ENCODE assay signal across 1 fruit fly cellular context in the genomic region with DNA sequence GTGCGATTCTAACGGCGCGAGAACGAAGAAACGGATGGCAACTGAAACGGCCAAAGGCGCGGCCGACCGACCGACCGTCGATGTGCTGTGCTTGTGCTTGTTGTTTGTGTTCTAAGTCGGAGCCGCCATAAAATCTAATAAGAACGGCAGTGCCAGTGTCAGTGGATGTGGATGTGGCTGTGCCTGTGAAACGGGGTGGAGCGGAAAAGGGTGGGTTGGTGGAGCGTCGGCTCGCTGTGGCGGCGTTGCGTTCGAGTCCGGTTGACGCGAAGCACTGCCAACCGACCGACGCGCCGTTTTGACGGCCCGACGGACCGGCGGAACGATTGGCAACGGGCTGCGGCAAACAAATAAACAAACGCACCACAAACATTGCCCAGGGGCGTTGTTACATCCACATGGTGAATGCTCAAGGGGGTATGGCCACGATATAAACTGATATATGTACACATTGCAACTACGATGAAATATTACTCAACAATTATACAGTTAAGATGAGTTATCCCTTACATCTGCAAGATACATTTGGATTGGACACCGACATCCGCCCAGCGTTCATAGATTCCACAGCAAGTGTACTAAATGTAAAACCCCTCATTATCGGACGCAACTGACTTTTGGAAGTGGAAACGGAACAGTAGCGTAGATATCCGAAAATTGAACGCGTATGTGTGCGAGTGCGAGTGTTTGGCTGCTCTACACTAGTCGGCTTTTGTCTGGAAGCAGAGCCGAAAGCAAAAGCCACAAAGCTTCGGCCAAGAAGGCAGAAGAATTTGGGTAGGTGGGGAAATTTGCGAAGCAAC.
TF ChIP-seq lines count a peak whose summit lies in the region.

Atf3 (minus strand) TSS at position 267 of the 803 bp plus-strand sequence.

TF ChIP-seq in whole organism, embryonic, 481 proteins besides CTCF, POLR2A, EP300 and RAD21 (continued from another document):
- peak; percentile 97 for TF ChIP-seq CG12236 (GFP tag; optimal IDR thresholded peaks at IDR 0.05; lab: Kevin White, UChicago)
- TF ChIP-seq CG7786 (GFP tag; optimal IDR thresholded peaks at IDR 0.05; lab: Kevin White, UChicago), result peak; percentile 100
- peak; percentile 99 for TF ChIP-seq CG17361 (GFP tag; IDR thresholded peaks at IDR 0.05; lab: Robert Waterston, UW)
- TF ChIP-seq Oaz (GFP tag; IDR thresholded peaks at IDR 0.05; lab: Robert Waterston, UW), result peak; percentile 98
- TF ChIP-seq Drgx (GFP tag; IDR thresholded peaks at IDR 0.05; lab: Robert Waterston, UW), result peak; percentile 97
- peak; percentile 98 for TF ChIP-seq gcm2 (GFP tag; optimal IDR thresholded peaks at IDR 0.05; lab: Kevin White, UChicago)
- TF ChIP-seq C15 (GFP tag; IDR thresholded peaks at IDR 0.05; lab: Robert Waterston, UW), result peak; percentile 97
- peak; percentile 94 for TF ChIP-seq CG3163 (GFP tag; optimal IDR thresholded peaks at IDR 0.05; lab: Kevin White, UChicago)
- TF ChIP-seq Eip74EF (GFP tag; optimal IDR thresholded peaks at IDR 0.05; lab: Kevin White, UChicago), result peak in 1 of 2 experiments; percentile 99
- peak in 1 of 2 experiments; percentile 100 for TF ChIP-seq eve (GFP tag; optimal IDR thresholded peaks at IDR 0.05; lab: Kevin White, UChicago)
- peak; percentile 89 for TF ChIP-seq CG2199 (GFP tag; IDR thresholded peaks at IDR 0.05; lab: Robert Waterston, UW)
- peak; percentile 98 for TF ChIP-seq chinmo (GFP tag; IDR thresholded peaks at IDR 0.05; lab: Robert Waterston, UW; ENCODE audit: partially characterized antibody)
- peak; percentile 86 for TF ChIP-seq CG15073 (GFP tag; optimal IDR thresholded peaks at IDR 0.05; lab: Kevin White, UChicago)
- TF ChIP-seq abd-A (tag; optimal IDR thresholded peaks at IDR 0.05; lab: Kevin White, UChicago), result peak; percentile 96
- peak; percentile 99 for TF ChIP-seq gem (tag; optimal IDR thresholded peaks at IDR 0.05; lab: Kevin White, UChicago)
- TF ChIP-seq ab (GFP tag; optimal IDR thresholded peaks at IDR 0.05; lab: Kevin White, UChicago), result peak; percentile 98
- peak; percentile 90 for TF ChIP-seq sens-2 (GFP tag; IDR thresholded peaks at IDR 0.05; lab: Robert Waterston, UW)
- TF ChIP-seq CG8388 (GFP tag; optimal IDR thresholded peaks at IDR 0.05; lab: Kevin White, UChicago), result peak; percentile 97
- TF ChIP-seq Stat92E (GFP tag; optimal IDR thresholded peaks at IDR 0.05; lab: Kevin White, UChicago), result peak in 1 of 3 experiments; percentile 59
- TF ChIP-seq Fer1 (GFP tag; optimal IDR thresholded peaks at IDR 0.05; lab: Kevin White, UChicago), result peak; percentile 99
- peak; percentile 96 for TF ChIP-seq sima (GFP tag; optimal IDR thresholded peaks at IDR 0.05; lab: Kevin White, UChicago)
- TF ChIP-seq CG7372 (GFP tag; IDR thresholded peaks at IDR 0.05; lab: Robert Waterston, UW), result peak; percentile 99
- TF ChIP-seq dpn (GFP tag; optimal IDR thresholded peaks at IDR 0.05; lab: Kevin White, UChicago), result peak; percentile 99 to 100
- TF ChIP-seq CG10274 (GFP tag; optimal IDR thresholded peaks at IDR 0.05; lab: Kevin White, UChicago), result peak; percentile 96
- TF ChIP-seq ara (GFP tag; IDR thresholded peaks at IDR 0.05; lab: Robert Waterston, UW), result peak; percentile 97
